Fruit fly (Drosophila melanogaster) whole organism: Measurements from ENCODE around the gene Marcal1.

Experiments
- CG8478 ChIP-seq: fragments of >200 bp; optimal IDR thresholded peaks from 2 replicates; lab custom pipeline; 2018; ENCODE audit warnings: inconsistent platforms
- Dll ChIP-seq: fragments of >200 bp; optimal IDR thresholded peaks from 2 replicates; lab custom pipeline; 2017
- EcR ChIP-seq, 2 experiments: fragments of >200 bp; optimal IDR thresholded peaks; 2 replicates each; lab custom pipeline; 2017; ENCODE audit warnings: missing biosample characterization in 2 of 2, missing genetic modification characterization in 2 of 2, missing genetic modification reagents in 2 of 2
- pan ChIP-seq: fragments of >200 bp; optimal IDR thresholded peaks from 2 replicates; lab custom pipeline; 2017
- psq ChIP-seq: fragments of >200 bp; optimal IDR thresholded peaks from 2 replicates; lab custom pipeline; 2017
- usp ChIP-seq: fragments of >200 bp; optimal IDR thresholded peaks from 2 replicates; lab custom pipeline; 2017; ENCODE audit warnings: missing biosample characterization, missing genetic modification characterization, mixed read lengths

DNA sequence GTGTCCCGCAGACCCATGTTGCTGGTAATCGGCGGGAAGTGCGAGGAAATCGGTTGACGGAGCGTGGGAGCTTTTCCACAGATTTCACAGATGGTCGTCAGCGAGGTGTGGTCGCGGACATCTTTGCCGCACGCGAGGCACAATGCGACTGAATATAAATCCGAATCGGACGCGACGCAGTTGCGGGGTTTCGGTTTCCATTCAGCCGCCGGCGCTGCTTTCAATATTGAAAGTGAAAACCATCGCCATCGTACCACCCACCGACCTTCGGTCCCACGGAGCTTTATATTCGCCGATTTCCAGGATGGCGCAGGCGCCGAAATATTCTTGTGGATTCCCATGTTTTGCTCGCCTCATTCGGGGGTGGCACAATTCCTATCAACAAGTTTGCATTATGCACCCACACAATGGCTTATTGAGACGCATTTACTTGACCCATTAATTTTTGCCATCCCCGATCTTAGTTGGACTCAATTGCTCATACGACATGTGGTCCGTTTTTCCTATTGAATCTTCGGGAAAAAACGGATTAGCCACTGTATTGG lies 18.9 kb upstream of the Marcal1 start, which contains the start of gene hoe2:
- TF ChIP-seq Dll: no peak
- TF ChIP-seq pan (lab: Kevin White, UChicago): no peak
- TF ChIP-seq EcR (GFP tag; optimal IDR thresholded peaks at IDR 0.05; lab: Kevin White, UChicago): no peak
- no peak for TF ChIP-seq usp (GFP tag; lab: Kevin White, UChicago)
- TF ChIP-seq psq (lab: Kevin White, UChicago): no peak
- TF ChIP-seq CG8478: no peak
